Fruit fly (Drosophila melanogaster) whole organism, adult: ENCODE data around the gene CG10492.

Source experiments
- CG11617 ChIP-seq: fragments of 200-800 bp; sonication (Bioruptor generic); optimal IDR thresholded peaks from 2 replicates; lab custom pipeline; 2017; ENCODE audit warnings: mild to moderate bottlenecking, missing biosample characterization, missing genetic modification reagents, missing genetic modification characterization
- CG12768 ChIP-seq: fragments of 200-800 bp; sonication (Bioruptor generic); optimal IDR thresholded peaks from 2 replicates; lab custom pipeline; 2017; ENCODE audit warnings: missing biosample characterization, missing genetic modification characterization, mild to moderate bottlenecking, moderate library complexity, missing genetic modification reagents
- CG14711 ChIP-seq: fragments of 200-800 bp; sonication (Bioruptor generic); optimal IDR thresholded peaks from 2 replicates; lab custom pipeline; 2018; ENCODE audit warnings: missing biosample characterization, mild to moderate bottlenecking, missing genetic modification characterization, moderate library complexity
- CG1620 ChIP-seq: fragments of 200-800 bp; sonication (Bioruptor generic); optimal IDR thresholded peaks from 2 replicates; lab custom pipeline; 2016; ENCODE audit warnings: missing biosample characterization, missing genetic modification characterization
- CG33017 ChIP-seq: fragments of 200-800 bp; sonication (Bioruptor generic); optimal IDR thresholded peaks from 2 replicates; lab custom pipeline; 2018; ENCODE audit warnings: missing biosample characterization, mild to moderate bottlenecking, missing genetic modification characterization, moderate library complexity
- CG5204 ChIP-seq: fragments of 200-800 bp; sonication (Bioruptor generic); optimal IDR thresholded peaks from 2 replicates; lab custom pipeline; 2016; ENCODE audit warnings: missing biosample characterization, missing genetic modification characterization
- CG7045 ChIP-seq: fragments of 200-800 bp; sonication (Bioruptor generic); optimal IDR thresholded peaks from 2 replicates; lab custom pipeline; 2017; ENCODE audit warnings: missing biosample characterization, mild to moderate bottlenecking, missing genetic modification characterization
- CG7101 ChIP-seq: fragments of 200-800 bp; sonication (Bioruptor generic); optimal IDR thresholded peaks from 2 replicates; lab custom pipeline; 2018; ENCODE audit warnings: missing biosample characterization, mild to moderate bottlenecking, missing genetic modification characterization, moderate library complexity
- Clk ChIP-seq: fragments of 200-800 bp; sonication (Bioruptor generic); optimal IDR thresholded peaks from 2 replicates; lab custom pipeline; 2017; ENCODE audit warnings: missing biosample characterization, missing genetic modification characterization
- Crg-1 ChIP-seq: fragments of 200-800 bp; sonication (Bioruptor generic); optimal IDR thresholded peaks from 2 replicates; lab custom pipeline; 2016; ENCODE audit warnings: missing biosample characterization, missing genetic modification characterization
- Hr96 ChIP-seq: fragments of 200-800 bp; sonication (Bioruptor generic); optimal IDR thresholded peaks from 2 replicates; lab custom pipeline; 2016; ENCODE audit warnings: missing biosample characterization, missing genetic modification characterization
- Mnt ChIP-seq: fragments of 200-800 bp; sonication (Bioruptor generic); optimal IDR thresholded peaks from 2 replicates; lab custom pipeline; 2016; ENCODE audit warnings: missing biosample characterization, mild to moderate bottlenecking, missing genetic modification characterization
- bab1 ChIP-seq: fragments of 200-800 bp; sonication (Bioruptor generic); optimal IDR thresholded peaks from 3 replicates; lab custom pipeline; 2019; ENCODE audit warnings: missing biosample characterization, mild to moderate bottlenecking, missing genetic modification characterization, moderate library complexity
- cic ChIP-seq: fragments of 200-800 bp; sonication (Bioruptor generic); optimal IDR thresholded peaks from 2 replicates; lab custom pipeline; 2017; ENCODE audit warnings: missing biosample characterization, mild to moderate bottlenecking, missing genetic modification characterization, moderate library complexity
- cnc ChIP-seq, 2 experiments: fragments of >200 bp; optimal IDR thresholded peaks; 2 replicates each; lab custom pipeline; 2017
- kay ChIP-seq: fragments of 200-800 bp; sonication (Bioruptor generic); peaks from one replicate; lab custom pipeline; 2016; ENCODE audit warnings: missing biosample characterization, missing genetic modification characterization, borderline replicate concordance
- ovo ChIP-seq: fragments of 200-800 bp; sonication (Bioruptor generic); optimal IDR thresholded peaks from 2 replicates; lab custom pipeline; 2016; ENCODE audit warnings: missing biosample characterization, missing genetic modification characterization
- pad ChIP-seq: fragments of 200-800 bp; sonication (Bioruptor generic); optimal IDR thresholded peaks from 3 replicates; lab custom pipeline; 2017; ENCODE audit warnings: missing biosample characterization, missing genetic modification characterization, mild to moderate bottlenecking, moderate library complexity, missing genetic modification reagents
- tj ChIP-seq: fragments of 200-800 bp; sonication (Bioruptor generic); optimal IDR thresholded peaks from 3 replicates; lab custom pipeline; 2017; ENCODE audit warnings: missing biosample characterization, mild to moderate bottlenecking, missing genetic modification characterization, moderate library complexity
- toe ChIP-seq: fragments of 200-800 bp; sonication (Bioruptor generic); optimal IDR thresholded peaks from 2 replicates; lab custom pipeline; 2016; ENCODE audit warnings: missing biosample characterization, missing genetic modification characterization

CG10492 gene

dm6 chr2L:19053860-19054515 lies at the start of gene CG10492:
Gene CG10492 (plus strand): TSS chr2L:19054078.
- TF ChIP-seq Mnt (peak; percentile 79), CG12768 (peak; percentile 39), CG1620 (no peak), CG11617 (GFP tag; lab: Kevin White, UChicago) (peak; percentile 50), Clk (GFP tag; lab: Kevin White, UChicago) (peak; percentile 17), tj (GFP tag; lab: Kevin White, UChicago) (peak; percentile 65), bab1 (GFP tag; lab: Kevin White, UChicago) (peak; percentile 5), CG5204 (no peak), pad (GFP tag; lab: Kevin White, UChicago) (peak; percentile 45), cic (peak; percentile 55)

- peak; percentile 85 for TF ChIP-seq ovo (GFP tag; lab: Kevin White, UChicago)
- TF ChIP-seq CG7045 (GFP tag; lab: Kevin White, UChicago) = peak; percentile 78
- peak; percentile 88 for TF ChIP-seq CG33017 (tag; lab: Kevin White, UChicago)
- peak; percentile 80 for TF ChIP-seq CG14711 (tag; lab: Kevin White, UChicago)
- peak; percentile 85 for TF ChIP-seq CG12768
- peak; percentile 88 for TF ChIP-seq Clk (GFP tag; lab: Kevin White, UChicago)
- peak; percentile 85 for TF ChIP-seq CG1620
- TF ChIP-seq Crg-1 = peak; percentile 94
- TF ChIP-seq bab1 (GFP tag; lab: Kevin White, UChicago) = peak; percentile 94
- TF ChIP-seq cic = peak; percentile 85
- TF ChIP-seq toe (GFP tag; lab: Kevin White, UChicago) = peak; percentile 59
- peak; percentile 79 for TF ChIP-seq pad (GFP tag; lab: Kevin White, UChicago)
- peak; percentile 75 for TF ChIP-seq tj (GFP tag; lab: Kevin White, UChicago)
- TF ChIP-seq cnc (optimal IDR thresholded peaks at IDR 0.05; lab: Kevin White, UChicago) = no peak
- TF ChIP-seq CG7101 (tag; lab: Kevin White, UChicago) = peak; percentile 94
- peak; percentile 97 for TF ChIP-seq Mnt
- peak; percentile 90 for TF ChIP-seq Hr96 (GFP tag; lab: Kevin White, UChicago)
- no peak for TF ChIP-seq kay
- TF ChIP-seq CG5204 = peak; percentile 57
- TF ChIP-seq CG11617 (GFP tag; lab: Kevin White, UChicago) = peak; percentile 91
These were observed 44.7 kb upstream of the CG10492 start, which contains the start of gene RpL30 for dm6 chr2L:19009130-19009529. Gene RpL30 (minus strand): TSS chr2L:19009306.

- TF ChIP-seq Crg-1 = no peak
- TF ChIP-seq cnc (optimal IDR thresholded peaks at IDR 0.05; lab: Kevin White, UChicago) = no peak
- no peak for TF ChIP-seq CG5204
- TF ChIP-seq CG12768 = no peak
- no peak for TF ChIP-seq CG14711 (tag; lab: Kevin White, UChicago)
- TF ChIP-seq CG7101 (tag; lab: Kevin White, UChicago) = no peak
- TF ChIP-seq Hr96 (GFP tag; lab: Kevin White, UChicago) = no peak
- TF ChIP-seq Clk (GFP tag; lab: Kevin White, UChicago) = no peak
These were observed 43.8 kb upstream of the CG10492 start for dm6 chr2L:19010037-19010436.

dm6 chr2L:19010566-19010965 lies 43.3 kb upstream of the CG10492 start, which contains the start of gene robl37BC:
Gene robl37BC (plus strand): TSS chr2L:19010866.
- no peak for TF ChIP-seq CG14711 (tag; lab: Kevin White, UChicago)
- no peak for TF ChIP-seq CG12768
- no peak for TF ChIP-seq CG7101 (tag; lab: Kevin White, UChicago)
- no peak for TF ChIP-seq toe (GFP tag; lab: Kevin White, UChicago)
- TF ChIP-seq CG11617 (GFP tag; lab: Kevin White, UChicago) = no peak
- no peak for TF ChIP-seq bab1 (GFP tag; lab: Kevin White, UChicago)
- no peak for TF ChIP-seq cic

- TF ChIP-seq CG33017 (tag; lab: Kevin White, UChicago) = peak; percentile 56
- no peak for TF ChIP-seq CG7045 (GFP tag; lab: Kevin White, UChicago)
- TF ChIP-seq CG7101 (tag; lab: Kevin White, UChicago) = peak; percentile 14
These were observed 41.8 kb upstream of the CG10492 start for dm6 chr2L:19011895-19012645.

- TF ChIP-seq kay = no peak
- TF ChIP-seq cnc (optimal IDR thresholded peaks at IDR 0.05; lab: Kevin White, UChicago) = no peak
- TF ChIP-seq CG1620 = no peak
- TF ChIP-seq CG14711 (tag; lab: Kevin White, UChicago) = no peak
- no peak for TF ChIP-seq pad (GFP tag; lab: Kevin White, UChicago)
- TF ChIP-seq CG5204 = no peak
- no peak for TF ChIP-seq CG11617 (GFP tag; lab: Kevin White, UChicago)
- TF ChIP-seq CG7101 (tag; lab: Kevin White, UChicago) = no peak
These were observed 41.0 kb upstream of the CG10492 start for dm6 chr2L:19012776-19013328.
